Fruit fly (Drosophila melanogaster) S2 (cell line): ENCODE measurements around the gene CG10301.

Experiments used
- CG8478 ChIP-seq: fragments of >200 bp; optimal IDR thresholded peaks from 2 replicates; lab custom pipeline; 2018
- CTCF ChIP-seq, 2 experiments: fragments of >200 bp; optimal IDR thresholded peaks; 2 replicates each; lab custom pipeline; 2018

dm6 chr3R:23704383-23705033, 5.5 kb upstream of the CG10301 start, which contains the start of gene Gba1b:
- TF ChIP-seq CG8478 (no peak), CTCF (optimal IDR thresholded peaks at IDR 0.05; lab: Kevin White, UChicago) (no peak)
